Worm (Caenorhabditis elegans) whole organism, midembryonic: ENCODE measurements around the gene C30G4.2.

Source experiments
- cog-1 ChIP-seq: sonication (generic microtip); optimal IDR thresholded peaks from 2 replicates; lab custom pipeline; 2016; ENCODE audit warnings: missing genetic modification characterization, missing compliant biosample characterization
- flt-1 ChIP-seq: fragments of 200-800 bp; sonication (Bioruptor generic); IDR thresholded peaks from 2 replicates; pipeline ENCODE4 v1.3.6; 2022; ENCODE audit warnings: missing genetic modification characterization, missing compliant biosample characterization
- med-1 ChIP-seq: sonication (generic microtip); optimal IDR thresholded peaks from 2 replicates; lab custom pipeline; 2017; ENCODE audit warnings: missing genetic modification characterization, mild to moderate bottlenecking, missing compliant biosample characterization, antibody characterized with exemption, missing genetic modification reagents; ENCODE audit not compliant: insufficient read depth

DNA sequence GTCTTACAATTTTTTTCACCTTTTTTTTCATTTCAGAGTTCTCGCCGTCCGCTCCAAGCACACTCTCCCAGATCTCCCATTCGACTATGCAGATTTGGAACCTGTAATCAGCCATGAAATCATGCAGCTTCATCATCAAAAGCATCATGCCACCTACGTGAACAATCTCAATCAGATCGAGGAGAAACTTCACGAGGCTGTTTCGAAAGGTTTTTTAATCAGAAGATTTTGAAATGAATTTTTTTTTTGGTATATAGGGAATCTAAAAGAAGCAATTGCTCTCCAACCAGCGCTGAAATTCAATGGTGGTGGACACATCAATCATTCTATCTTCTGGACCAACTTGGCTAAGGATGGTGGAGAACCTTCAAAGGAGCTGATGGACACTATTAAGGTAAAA lies 47.8 kb upstream of the C30G4.2 start, which contains the start of gene C08A9.3:
- TF ChIP-seq cog-1 (tag; lab: Kevin White, UChicago) (no peak), flt-1 (GFP tag; lab: Robert Waterston, UW) (no peak), med-1 (GFP tag; lab: Kevin White, UChicago) (no peak)
